Fruit fly (Drosophila melanogaster) whole organism, wandering third instar larva: ENCODE data around the gene CG18764.

ENCODE experiments used
- Abd-B ChIP-seq: fragments of >200 bp; optimal IDR thresholded peaks from 2 replicates; lab custom pipeline; 2017; ENCODE audit warnings: missing biosample characterization, missing genetic modification characterization
- CG32264 ChIP-seq: fragments of 200-800 bp; sonication (Bioruptor generic); optimal IDR thresholded peaks from 2 replicates; lab custom pipeline; 2016; ENCODE audit warnings: missing biosample characterization, missing genetic modification characterization
- CG9705 ChIP-seq: fragments of 200-800 bp; sonication (Bioruptor generic); optimal IDR thresholded peaks from 2 replicates; lab custom pipeline; 2018; ENCODE audit warnings: missing biosample characterization, mild to moderate bottlenecking, missing genetic modification characterization
- CrebA ChIP-seq: fragments of 200-800 bp; sonication (Bioruptor generic); optimal IDR thresholded peaks from 2 replicates; lab custom pipeline; 2016; ENCODE audit warnings: missing biosample characterization, mild to moderate bottlenecking, missing genetic modification characterization, borderline replicate concordance
- Dfd ChIP-seq: fragments of >200 bp; optimal IDR thresholded peaks from 2 replicates; lab custom pipeline; 2017; ENCODE audit warnings: missing biosample characterization, missing genetic modification characterization
- Dif ChIP-seq: fragments of 200-275, 200-300 bp; sonication (Bioruptor generic); optimal IDR thresholded peaks from 2 replicates; lab custom pipeline; 2018; ENCODE audit warnings: missing biosample characterization, missing genetic modification characterization; ENCODE audit not compliant: partially characterized antibody
- GATAd ChIP-seq: sonication (Bioruptor generic); optimal IDR thresholded peaks from 2 replicates; lab custom pipeline; 2016; ENCODE audit warnings: missing biosample characterization, missing genetic modification characterization
- HLH106 ChIP-seq: fragments of 200-800 bp; optimal IDR thresholded peaks from 3 replicates; lab custom pipeline; 2019; ENCODE audit warnings: missing biosample characterization, mild to moderate bottlenecking, missing genetic modification characterization, moderate library complexity
- Hnf4 ChIP-seq: fragments of 200-800 bp; sonication (Bioruptor generic); optimal IDR thresholded peaks from 2 replicates; lab custom pipeline; 2016; ENCODE audit warnings: missing biosample characterization, mild to moderate bottlenecking, missing genetic modification characterization
- Hr78 ChIP-seq: fragments of >200 bp; optimal IDR thresholded peaks from 2 replicates; lab custom pipeline; 2017; ENCODE audit warnings: missing biosample characterization, missing genetic modification characterization
- Hr83 ChIP-seq: fragments of 200-300 bp; sonication (Bioruptor generic); optimal IDR thresholded peaks from 2 replicates; lab custom pipeline; 2016; ENCODE audit warnings: missing biosample characterization, mild to moderate bottlenecking, missing genetic modification characterization, moderate library complexity; ENCODE audit not compliant: poor library complexity, severe bottlenecking
- Jra ChIP-seq: sonication (Bioruptor generic); optimal IDR thresholded peaks from 2 replicates; lab custom pipeline; 2016; ENCODE audit warnings: missing biosample characterization, missing genetic modification characterization
- Mio ChIP-seq: sonication (Bioruptor generic); optimal IDR thresholded peaks from 2 replicates; lab custom pipeline; 2016; ENCODE audit warnings: missing biosample characterization, missing genetic modification characterization
- Myc ChIP-seq: fragments of >200 bp; optimal IDR thresholded peaks from 2 replicates; lab custom pipeline; 2017
- N ChIP-seq: fragments of >200 bp; optimal IDR thresholded peaks from 2 replicates; lab custom pipeline; 2018; ENCODE audit warnings: missing biosample characterization, missing external identifiers, missing genetic modification characterization
- OdsH ChIP-seq: fragments of 200-800 bp; sonication (Bioruptor generic); optimal IDR thresholded peaks from 2 replicates; lab custom pipeline; 2016; ENCODE audit warnings: missing biosample characterization, mild to moderate bottlenecking, missing genetic modification characterization
- Rel ChIP-seq, 2 experiments: fragments of 200-800 bp; sonication (Bioruptor generic) in 1 of 2; optimal IDR thresholded peaks; 2 replicates in 1 of 2; 3 replicates in 1 of 2; lab custom pipeline; 2016 to 2019; ENCODE audit warnings: mild to moderate bottlenecking in 2 of 2, missing biosample characterization in 2 of 2, missing genetic modification characterization in 2 of 2, moderate library complexity in 1 of 2
- Sp1 ChIP-seq: fragments of 200-800 bp; sonication (Bioruptor generic); optimal IDR thresholded peaks from 3 replicates; lab custom pipeline; 2019; ENCODE audit warnings: missing biosample characterization, mild to moderate bottlenecking, missing genetic modification characterization, moderate library complexity
- Vsx2 ChIP-seq: fragments of 200-300, 225-300 bp; sonication (Bioruptor generic); optimal IDR thresholded peaks from 2 replicates; lab custom pipeline; 2018; ENCODE audit warnings: missing biosample characterization, missing genetic modification characterization; ENCODE audit not compliant: partially characterized antibody
- br ChIP-seq: fragments of 200-800 bp; sonication (Bioruptor generic); optimal IDR thresholded peaks from 2 replicates; lab custom pipeline; 2016; ENCODE audit warnings: missing biosample characterization, missing genetic modification characterization
- brk ChIP-seq: fragments of 200-800 bp; sonication (Bioruptor generic); optimal IDR thresholded peaks from 2 replicates; lab custom pipeline; 2016; ENCODE audit warnings: missing biosample characterization, mild to moderate bottlenecking, missing genetic modification characterization
- dl ChIP-seq, 2 experiments: fragments of 175-275, 200-275 bp in 1 of 2; fragments of 200-275 bp in 1 of 2; sonication (Bioruptor generic); optimal IDR thresholded peaks; lab custom pipeline; 2018; ENCODE audit warnings: mild to moderate bottlenecking in 2 of 2, missing biosample characterization in 2 of 2, missing genetic modification characterization in 2 of 2, moderate library complexity in 2 of 2; ENCODE audit not compliant: partially characterized antibody in 2 of 2, insufficient read depth in 1 of 2
- dmrt93B ChIP-seq: fragments of 200-800 bp; sonication (Bioruptor generic); optimal IDR thresholded peaks from 2 replicates; lab custom pipeline; 2018; ENCODE audit warnings: missing biosample characterization, mild to moderate bottlenecking, missing genetic modification characterization
- dsf ChIP-seq: sonication (Bioruptor generic); optimal IDR thresholded peaks from 2 replicates; lab custom pipeline; 2016; ENCODE audit warnings: missing biosample characterization, missing genetic modification characterization, borderline replicate concordance
- ey ChIP-seq: fragments of 200-800 bp; sonication (Bioruptor generic); optimal IDR thresholded peaks from 2 replicates; lab custom pipeline; 2016; ENCODE audit warnings: missing biosample characterization, missing genetic modification characterization
- foxo ChIP-seq, 2 experiments: fragments of 200-800 bp; sonication (Bioruptor generic); optimal IDR thresholded peaks; 2 replicates in 1 of 2; 3 replicates in 1 of 2; lab custom pipeline; 2016 to 2017; ENCODE audit warnings: missing biosample characterization in 2 of 2, missing genetic modification characterization in 2 of 2
- fru ChIP-seq: fragments of 200-800 bp; sonication (Bioruptor generic); optimal IDR thresholded peaks from 3 replicates; lab custom pipeline; 2016; ENCODE audit warnings: missing biosample characterization, mild to moderate bottlenecking, missing genetic modification characterization
- h ChIP-seq: fragments of 200-800 bp; sonication (Bioruptor generic); optimal IDR thresholded peaks from 3 replicates; lab custom pipeline; 2016; ENCODE audit warnings: missing biosample characterization, mild to moderate bottlenecking, missing genetic modification characterization
- jim ChIP-seq: fragments of 175-275, 200-325 bp; sonication (Bioruptor generic); optimal IDR thresholded peaks from 2 replicates; lab custom pipeline; 2016; ENCODE audit warnings: missing biosample characterization, mild to moderate bottlenecking, missing genetic modification characterization
- lola ChIP-seq: fragments of >200 bp; optimal IDR thresholded peaks from 2 replicates; lab custom pipeline; 2017; ENCODE audit warnings: missing biosample characterization, missing genetic modification characterization
- pan ChIP-seq: fragments of >200 bp; optimal IDR thresholded peaks from 2 replicates; lab custom pipeline; 2017
- psq ChIP-seq: fragments of 200-800 bp; sonication (Bioruptor generic); optimal IDR thresholded peaks from 3 replicates; lab custom pipeline; 2017; ENCODE audit warnings: missing biosample characterization, mild to moderate bottlenecking, missing genetic modification characterization, moderate library complexity
- rgr ChIP-seq: fragments of 200-800 bp; sonication (Bioruptor generic); optimal IDR thresholded peaks from 3 replicates; lab custom pipeline; 2016; ENCODE audit warnings: missing biosample characterization, mild to moderate bottlenecking, missing genetic modification characterization
- sage ChIP-seq: fragments of 200-800 bp; sonication (Bioruptor generic); optimal IDR thresholded peaks from 2 replicates; lab custom pipeline; 2016; ENCODE audit warnings: missing biosample characterization, mild to moderate bottlenecking, missing genetic modification characterization
- sv ChIP-seq: fragments of 200-800 bp; sonication (Bioruptor generic); optimal IDR thresholded peaks from 3 replicates; lab custom pipeline; 2016; ENCODE audit warnings: missing biosample characterization, missing genetic modification characterization
- tai ChIP-seq: sonication (Bioruptor generic); optimal IDR thresholded peaks from 2 replicates; lab custom pipeline; 2016; ENCODE audit warnings: missing biosample characterization, missing genetic modification characterization
- usp ChIP-seq: fragments of >200 bp; optimal IDR thresholded peaks from 2 replicates; lab custom pipeline; 2017; ENCODE audit warnings: missing biosample characterization, missing genetic modification characterization
- woc ChIP-seq: sonication (Bioruptor generic); optimal IDR thresholded peaks from 2 replicates; lab custom pipeline; 2016; ENCODE audit warnings: missing biosample characterization, mild to moderate bottlenecking, missing genetic modification characterization

Gene CG18764

dm6 chr3R:11657786-11658193 lies 31.1 kb downstream of the CG18764 start:
- TF ChIP-seq Hr78 (GFP tag; lab: Kevin White, UChicago) = no peak
- no peak for TF ChIP-seq usp (GFP tag; lab: Kevin White, UChicago)
- peak; percentile 47 for TF ChIP-seq dmrt93B (GFP tag; lab: Kevin White, UChicago)
- TF ChIP-seq h = peak; percentile 91
- TF ChIP-seq OdsH = peak; percentile 87
- TF ChIP-seq CG32264 (GFP tag; lab: Kevin White, UChicago) = peak; percentile 70
- peak; percentile 93 for TF ChIP-seq woc (GFP tag; lab: Kevin White, UChicago)
- TF ChIP-seq Abd-B (GFP tag; lab: Kevin White, UChicago) = no peak
- no peak for TF ChIP-seq Dfd (GFP tag; lab: Kevin White, UChicago)
- no peak for TF ChIP-seq GATAd (GFP tag; lab: Kevin White, UChicago)
- TF ChIP-seq dsf (GFP tag; lab: Kevin White, UChicago) = no peak
- TF ChIP-seq psq = peak; percentile 80
- no peak for TF ChIP-seq sv (GFP tag; lab: Kevin White, UChicago)
- no peak for TF ChIP-seq pan (lab: Kevin White, UChicago)
- TF ChIP-seq foxo (GFP tag; optimal IDR thresholded peaks at IDR 0.05; lab: Kevin White, UChicago) = peak; percentile 42 to 90
- TF ChIP-seq Dif (GFP tag; lab: Kevin White, UChicago) = no peak
- TF ChIP-seq Hnf4 = peak; percentile 92
- no peak for TF ChIP-seq N (GFP tag; lab: Kevin White, UChicago)
- no peak for TF ChIP-seq Vsx2 (GFP tag; lab: Kevin White, UChicago)
- peak; percentile 84 for TF ChIP-seq Sp1 (GFP tag; lab: Kevin White, UChicago)
- TF ChIP-seq Myc (lab: Kevin White, UChicago) = no peak
- peak; percentile 82 for TF ChIP-seq brk (GFP tag; lab: Kevin White, UChicago)
- no peak for TF ChIP-seq CrebA (GFP tag; lab: Kevin White, UChicago)
- TF ChIP-seq fru = peak; percentile 92
- peak; percentile 70 for TF ChIP-seq Jra (GFP tag; lab: Kevin White, UChicago)
- peak; percentile 56 for TF ChIP-seq CG9705 (GFP tag; lab: Kevin White, UChicago)
- TF ChIP-seq dl (GFP tag; optimal IDR thresholded peaks at IDR 0.05; lab: Kevin White, UChicago; ENCODE audit: insufficient read depth in 1 of 2, partially characterized antibody in 2 of 2) = no peak
- TF ChIP-seq Mio (GFP tag; lab: Kevin White, UChicago) = no peak
- peak; percentile 72 for TF ChIP-seq tai (GFP tag; lab: Kevin White, UChicago)
- TF ChIP-seq rgr = peak; percentile 88
- TF ChIP-seq lola = no peak
- no peak for TF ChIP-seq jim
- peak; percentile 78 for TF ChIP-seq sage (GFP tag; lab: Kevin White, UChicago)
- TF ChIP-seq ey (GFP tag; lab: Kevin White, UChicago) = peak; percentile 92
- peak; percentile 19 for TF ChIP-seq Hr83 (GFP tag; lab: Kevin White, UChicago)
- peak; percentile 90 for TF ChIP-seq br (GFP tag; lab: Kevin White, UChicago)
- TF ChIP-seq HLH106 (tag; lab: Kevin White, UChicago) = peak; percentile 83
- TF ChIP-seq Rel (GFP tag; optimal IDR thresholded peaks at IDR 0.05; lab: Kevin White, UChicago) = peak; percentile 79
- TF ChIP-seq Rel (tag; optimal IDR thresholded peaks at IDR 0.05; lab: Kevin White, UChicago) = peak; percentile 69

dm6 chr3R:11661187-11661586 lies 34.5 kb downstream of the CG18764 start:
- no peak for TF ChIP-seq psq
- TF ChIP-seq OdsH = no peak
- TF ChIP-seq fru = no peak
- TF ChIP-seq CrebA (GFP tag; lab: Kevin White, UChicago) = no peak
- no peak for TF ChIP-seq Abd-B (GFP tag; lab: Kevin White, UChicago)
- TF ChIP-seq Rel (GFP tag; optimal IDR thresholded peaks at IDR 0.05; lab: Kevin White, UChicago) = no peak
- no peak for TF ChIP-seq Rel (tag; optimal IDR thresholded peaks at IDR 0.05; lab: Kevin White, UChicago)
- TF ChIP-seq dsf (GFP tag; lab: Kevin White, UChicago) = no peak
- TF ChIP-seq Jra (GFP tag; lab: Kevin White, UChicago) = no peak
- no peak for TF ChIP-seq Hnf4
- TF ChIP-seq CG9705 (GFP tag; lab: Kevin White, UChicago) = no peak
- TF ChIP-seq CG32264 (GFP tag; lab: Kevin White, UChicago) = no peak
- TF ChIP-seq Vsx2 (GFP tag; lab: Kevin White, UChicago) = no peak
- TF ChIP-seq GATAd (GFP tag; lab: Kevin White, UChicago) = no peak
